Fruit fly (Drosophila melanogaster) whole organism, embryonic: ENCODE results near the gene SNRPG.

Experiments
- CG11247 ChIP-seq: fragments of 200-800 bp; sonication (Bioruptor generic); IDR thresholded peaks from 2 replicates; pipeline ENCODE4 v1.3.6; 2022; ENCODE audit warnings: missing biosample characterization, missing genetic modification characterization
- CG1603 ChIP-seq: fragments of 200-800 bp; sonication (Bioruptor generic); optimal IDR thresholded peaks from 2 replicates; lab custom pipeline; 2019; ENCODE audit warnings: missing biosample characterization, mild to moderate bottlenecking, missing genetic modification characterization, moderate library complexity
- CG6854 ChIP-seq: fragments of 200-800 bp; sonication (Bioruptor generic); optimal IDR thresholded peaks from 3 replicates; lab custom pipeline; 2017; ENCODE audit warnings: missing biosample characterization, mild to moderate bottlenecking, missing genetic modification characterization
- CG7372 ChIP-seq: fragments of 200-800 bp; sonication (Bioruptor generic); IDR thresholded peaks from 2 replicates; pipeline ENCODE4 v1.3.6; 2022; ENCODE audit warnings: missing biosample characterization, missing genetic modification characterization
- CG8765 ChIP-seq: fragments of 200-800 bp; sonication (Bioruptor generic); IDR thresholded peaks from 2 replicates; pipeline ENCODE4 v1.3.6; 2022; ENCODE audit warnings: missing biosample characterization, missing genetic modification characterization
- Chrac-16 ChIP-seq: fragments of 200-800 bp; sonication (Bioruptor generic); optimal IDR thresholded peaks from 3 replicates; lab custom pipeline; 2016; ENCODE audit warnings: missing biosample characterization, missing genetic modification characterization
- ara ChIP-seq: fragments of 200-800 bp; sonication (Bioruptor generic); IDR thresholded peaks from 2 replicates; pipeline ENCODE4 v1.3.6; 2022; ENCODE audit warnings: missing biosample characterization, missing genetic modification characterization
- btn ChIP-seq: fragments of 200-800 bp; sonication (Bioruptor generic); optimal IDR thresholded peaks from 2 replicates; lab custom pipeline; 2016; ENCODE audit warnings: missing biosample characterization, missing genetic modification characterization
- chn ChIP-seq: fragments of 200-800 bp; sonication (Bioruptor generic); optimal IDR thresholded peaks from 2 replicates; lab custom pipeline; 2016; ENCODE audit warnings: missing biosample characterization, missing genetic modification characterization
- knrl ChIP-seq: fragments of 200-800 bp; sonication (Bioruptor generic); IDR thresholded peaks from 3 replicates; pipeline ENCODE4 v1.3.6; 2022; ENCODE audit warnings: missing biosample characterization, missing genetic modification characterization; ENCODE audit not compliant: partially characterized antibody
- mld ChIP-seq: fragments of 200-800 bp; sonication (Bioruptor generic); IDR thresholded peaks from 3 replicates; pipeline ENCODE4 v1.3.6; 2022; ENCODE audit warnings: missing biosample characterization, missing genetic modification characterization; ENCODE audit not compliant: partially characterized antibody

DNA sequence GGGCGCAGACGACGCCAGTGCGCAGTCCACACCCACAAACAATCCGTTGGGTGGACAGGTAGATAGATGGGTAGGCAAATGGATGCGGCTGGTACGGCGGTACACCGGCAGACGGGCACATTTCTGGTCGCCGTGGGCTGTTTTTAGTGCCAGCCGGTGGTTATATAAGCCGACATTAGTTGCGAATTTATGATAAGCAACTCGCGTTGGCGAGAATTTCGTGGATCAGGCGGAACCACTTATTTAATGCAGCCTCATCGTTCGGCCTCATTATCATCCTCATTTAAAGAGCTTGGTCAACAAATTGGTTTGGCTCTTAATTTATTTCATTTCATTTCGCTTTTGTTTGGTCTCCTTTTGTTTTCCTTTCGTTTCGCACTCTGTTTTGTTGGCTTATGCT lies 21.5 kb downstream of the SNRPG start:
- TF ChIP-seq CG7372 (no peak), mld (no peak), chn (GFP tag; lab: Kevin White, UChicago) (no peak), CG11247 (GFP tag; lab: Robert Waterston, UW) (no peak), CG1603 (no peak), btn (GFP tag; lab: Kevin White, UChicago) (no peak), knrl (no peak), CG8765 (GFP tag; lab: Robert Waterston, UW) (no peak), CG6854 (GFP tag; lab: Kevin White, UChicago) (no peak), ara (GFP tag; lab: Robert Waterston, UW) (no peak), Chrac-16 (GFP tag; lab: Kevin White, UChicago) (no peak)
